Fruit fly (Drosophila melanogaster) Kc167 (cell line): Measurements from ENCODE around the gene CG34342.

Experiments used
- Myc ChIP-seq: fragments of >200 bp; optimal IDR thresholded peaks from 2 replicates; lab custom pipeline; 2017; ENCODE audit warnings: missing external identifiers
- Sin3A ChIP-seq: fragments of >200 bp; optimal IDR thresholded peaks from 2 replicates; lab custom pipeline; 2018; ENCODE audit warnings: missing external identifiers
- h ChIP-seq: fragments of >200 bp; optimal IDR thresholded peaks from 3 replicates; lab custom pipeline; 2018; ENCODE audit warnings: missing external identifiers
- insv ChIP-seq: fragments of >200 bp; optimal IDR thresholded peaks from 3 replicates; lab custom pipeline; 2018; ENCODE audit warnings: missing external identifiers
- psq ChIP-seq: fragments of >200 bp; optimal IDR thresholded peaks from 2 replicates; lab custom pipeline; 2017; ENCODE audit warnings: missing external identifiers
- ttk ChIP-seq: sonication (Bioruptor generic); optimal IDR thresholded peaks from 2 replicates; lab custom pipeline; 2017; ENCODE audit warnings: missing external identifiers

The CG34342 gene

DNA sequence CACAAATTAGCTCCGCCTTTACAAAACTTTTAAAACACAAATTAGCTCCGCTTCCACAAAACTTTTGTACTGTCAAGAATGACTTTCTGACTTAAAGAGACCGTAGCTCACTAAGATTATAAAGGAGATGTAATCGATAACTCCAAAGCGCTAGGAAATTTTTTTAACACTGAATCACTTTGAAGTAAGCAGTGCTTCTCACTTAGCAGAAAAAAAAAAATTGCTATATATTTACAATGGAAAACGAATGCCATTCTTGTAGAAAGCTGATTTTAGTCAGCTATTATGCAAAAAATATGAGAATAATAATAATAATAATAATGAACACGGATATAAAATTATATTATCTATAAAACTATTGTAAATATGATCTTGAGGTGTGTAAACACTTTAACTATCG is 11.8 kb downstream of the CG34342 start, which contains the start of gene blanks:
blanks (minus strand) TSS at position 101 of the 400 bp plus-strand sequence.
- TF ChIP-seq psq (lab: Kevin White, UChicago) (no peak), ttk (lab: Kevin White, UChicago) (no peak), Sin3A (lab: Kevin White, UChicago) (no peak), insv (lab: Kevin White, UChicago) (no peak), h (no peak), Myc (lab: Kevin White, UChicago) (no peak)

DNA sequence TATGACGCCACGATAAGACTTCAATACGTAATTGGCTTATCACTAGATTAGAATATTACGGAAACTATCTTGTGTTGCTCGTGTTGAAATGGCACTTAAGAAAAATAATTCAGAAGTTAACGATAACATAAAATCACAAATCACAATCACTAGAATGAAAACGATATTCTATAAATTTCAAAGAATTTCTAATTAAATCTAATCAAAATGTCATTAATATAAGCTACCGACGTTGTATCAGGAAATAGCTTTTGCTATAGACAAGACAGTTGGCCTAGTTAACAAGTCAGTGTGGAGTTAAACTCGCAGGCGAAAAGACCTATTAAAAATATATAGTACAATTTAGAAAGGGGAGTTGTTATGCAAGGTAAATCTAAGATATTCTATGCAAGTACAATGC is 31.2 kb downstream of the CG34342 start, which contains the start of gene CG4835:
CG4835 (plus strand) TSS at position 301 of the 400 bp plus-strand sequence.
- TF ChIP-seq Sin3A (lab: Kevin White, UChicago) = no peak
- no peak for TF ChIP-seq h
- TF ChIP-seq ttk (lab: Kevin White, UChicago) = no peak
- no peak for TF ChIP-seq insv (lab: Kevin White, UChicago)
- TF ChIP-seq Myc (lab: Kevin White, UChicago) = no peak
- no peak for TF ChIP-seq psq (lab: Kevin White, UChicago)
